Fruit fly (Drosophila melanogaster): ENCODE measurements around the gene ush.
A peak's percentile ranks its signal among the peaks of the same experiment; 100 is the strongest.

Gene ush

dm6 chr2L:574226-574625 lies 98.2 kb downstream of the ush start, which contains the start of the genes Ipk2 and cold (continued):
- TF ChIP-seq HLH3B (GFP tag; IDR thresholded peaks at IDR 0.05) (peak; percentile 54; the same call in 1 of the 2 replicates), CG17359 (tag; optimal IDR thresholded peaks at IDR 0.05) (peak; percentile 62), CG10543 (GFP tag; optimal IDR thresholded peaks at IDR 0.05) (peak; percentile 86), CG9797 (GFP tag; optimal IDR thresholded peaks at IDR 0.05) (peak; percentile 62), ERR (GFP tag; optimal IDR thresholded peaks at IDR 0.05) (peak; percentile 42), CG2199 (GFP tag; IDR thresholded peaks at IDR 0.05) (0 out of 3 replicates have a peak, but pooled peaks have one; percentile 22), CG10274 (GFP tag; optimal IDR thresholded peaks at IDR 0.05) (peak; percentile 60), CG15696 (tag; optimal IDR thresholded peaks at IDR 0.05) (peak; percentile 69), run (tag; optimal IDR thresholded peaks at IDR 0.05) (peak; percentile 39), jumu (GFP tag; optimal IDR thresholded peaks at IDR 0.05) (peak; percentile 79), Opbp (GFP tag; IDR thresholded peaks at IDR 0.05; ENCODE audit: partially characterized antibody) (peak; percentile 37; the same call in 1 of the 3 replicates), otp (GFP tag; IDR thresholded peaks at IDR 0.05) (0 out of 3 replicates have a peak, but pooled peaks have one; percentile 64), CG30431 (GFP tag; optimal IDR thresholded peaks at IDR 0.05) (peak; percentile 63), lola (GFP tag; optimal IDR thresholded peaks at IDR 0.05) (peak in 1 of 3 experiments; percentile 77), CG17328 (GFP tag; IDR thresholded peaks at IDR 0.05) (0 out of 2 replicates have a peak, but pooled peaks have one; percentile 11), CG8944 (GFP tag; optimal IDR thresholded peaks at IDR 0.05) (peak; percentile 31), sens-2 (GFP tag; IDR thresholded peaks at IDR 0.05) (no peak), CG3163 (GFP tag; optimal IDR thresholded peaks at IDR 0.05) (peak; percentile 55), CG12744 (GFP tag; optimal IDR thresholded peaks at IDR 0.05) (peak; percentile 88), CG6813 (GFP tag; optimal IDR thresholded peaks at IDR 0.05) (peak; percentile 5), CG15601 (tag; optimal IDR thresholded peaks at IDR 0.05) (no peak), Lpt (GFP tag; optimal IDR thresholded peaks at IDR 0.05) (no peak), CG17829 (tag; optimal IDR thresholded peaks at IDR 0.05) (peak; percentile 77), tgo (GFP tag; IDR thresholded peaks at IDR 0.05) (peak; percentile 58), pho (GFP tag; optimal IDR thresholded peaks at IDR 0.05) (peak; percentile 89), exex (tag; optimal IDR thresholded peaks at IDR 0.05) (peak; percentile 83), nerfin-1 (tag; optimal IDR thresholded peaks at IDR 0.05) (peak; percentile 64), stwl (tag; optimal IDR thresholded peaks at IDR 0.05) (peak; percentile 66), Bgb (GFP tag; IDR thresholded peaks at IDR 0.05; ENCODE audit: partially characterized antibody) (no peak; the same call in 1 of the 2 replicates), CG12219 (GFP tag; optimal IDR thresholded peaks at IDR 0.05) (no peak), pnt (GFP tag; optimal IDR thresholded peaks at IDR 0.05) (peak; percentile 69), CG13123 (GFP tag; optimal IDR thresholded peaks at IDR 0.05) (peak; percentile 62), CG5180 (GFP tag; optimal IDR thresholded peaks at IDR 0.05) (peak; percentile 27), CG17802 (tag; optimal IDR thresholded peaks at IDR 0.05) (peak; percentile 53), CG2202 (tag; optimal IDR thresholded peaks at IDR 0.05) (peak; percentile 43), Rx (GFP tag; IDR thresholded peaks at IDR 0.05) (peak; percentile 62), CG9437 (GFP tag; optimal IDR thresholded peaks at IDR 0.05) (peak; percentile 92), H2.0 (GFP tag; IDR thresholded peaks at IDR 0.05) (peak; percentile 59), Mad (GFP tag; optimal IDR thresholded peaks at IDR 0.05) (peak; percentile 82), Ravus (GFP tag; IDR thresholded peaks at IDR 0.05) (no peak), Sox100B (GFP tag; optimal IDR thresholded peaks at IDR 0.05) (no peak), TFAM (GFP tag; optimal IDR thresholded peaks at IDR 0.05) (no peak), Atf6 (GFP tag; IDR thresholded peaks at IDR 0.05) (peak; percentile 53; the same call in 1 of the 2 replicates), tin (GFP tag; optimal IDR thresholded peaks at IDR 0.05) (peak; percentile 85), CG7839 (tag; optimal IDR thresholded peaks at IDR 0.05) (peak; percentile 82), CkIIα-i1 (GFP tag; IDR thresholded peaks at IDR 0.05) (no peak), CG16779 (GFP tag; IDR thresholded peaks at IDR 0.05) (no peak), CG9817 (tag; optimal IDR thresholded peaks at IDR 0.05) (peak; percentile 85), Nf-YA (GFP tag; IDR thresholded peaks at IDR 0.05) (0 out of 2 replicates have a peak, but pooled peaks have one; percentile 17), CG12299 (tag; optimal IDR thresholded peaks at IDR 0.05) (peak; percentile 78)

All from whole organism, embryonic.